Fruit fly (Drosophila melanogaster): Measurements from ENCODE around the gene CG3402.

- TF ChIP-seq h (optimal IDR thresholded peaks at IDR 0.05), result no peak
- TF ChIP-seq insv (optimal IDR thresholded peaks at IDR 0.05), result no peak
- TF ChIP-seq Myc (optimal IDR thresholded peaks at IDR 0.05), result no peak
- TF ChIP-seq ttk (optimal IDR thresholded peaks at IDR 0.05), result no peak
- TF ChIP-seq psq (optimal IDR thresholded peaks at IDR 0.05), result no peak
These were observed 34.1 kb downstream of the CG3402 start for dm6 chr3L:618347-619272.
